Worm (Caenorhabditis elegans) whole organism, young adult: ENCODE measurements around the gene rbm-17.

Experiments
- B0019.2 ChIP-seq: fragments of 200-800 bp; sonication (Bioruptor generic); conservative IDR thresholded peaks from 2 replicates; pipeline ENCODE4 v1.3.6; 2022; ENCODE audit warnings: missing genetic modification reagents, missing genetic modification characterization, missing compliant biosample characterization
- D2030.7 ChIP-seq: fragments of 200-800 bp; sonication (Bioruptor generic); IDR thresholded peaks from 2 replicates; pipeline ENCODE4 v1.3.6; 2022; ENCODE audit warnings: missing genetic modification reagents, missing genetic modification characterization, missing compliant biosample characterization
- F10E7.11 ChIP-seq: sonication (generic microtip); optimal IDR thresholded peaks from 2 replicates; lab custom pipeline; 2017; ENCODE audit warnings: mild to moderate bottlenecking, missing genetic modification characterization, moderate library complexity, missing compliant biosample characterization
- F33H1.4 ChIP-seq: fragments of 200-800 bp; sonication (Bioruptor generic); IDR thresholded peaks from 2 replicates; pipeline ENCODE4 v1.3.6; 2022; ENCODE audit warnings: missing genetic modification reagents, missing genetic modification characterization, missing compliant biosample characterization
- F49E8.2 ChIP-seq: sonication (generic microtip); optimal IDR thresholded peaks from 3 replicates; lab custom pipeline; 2017; ENCODE audit warnings: missing genetic modification characterization, mild to moderate bottlenecking, missing compliant biosample characterization, antibody characterized with exemption, moderate library complexity; ENCODE audit not compliant: insufficient read depth
- F52B5.7 ChIP-seq: sonication (generic microtip); optimal IDR thresholded peaks from 2 replicates; lab custom pipeline; 2016; ENCODE audit warnings: mild to moderate bottlenecking, missing genetic modification characterization, missing compliant biosample characterization
- F57C9.4 ChIP-seq: sonication (generic microtip); optimal IDR thresholded peaks from 2 replicates; lab custom pipeline; 2017; ENCODE audit warnings: mild to moderate bottlenecking, missing genetic modification characterization, missing compliant biosample characterization
- K12H6.12 ChIP-seq: fragments of 200-800 bp; sonication (Bioruptor generic); optimal IDR thresholded peaks from 2 replicates; lab custom pipeline; 2018; ENCODE audit warnings: mild to moderate bottlenecking, missing genetic modification characterization, missing compliant biosample characterization
- Y56A3A.18 ChIP-seq: fragments of 200-800 bp; sonication (Bioruptor generic); IDR thresholded peaks from 2 replicates; pipeline ENCODE4 v1.3.6; 2022; ENCODE audit warnings: missing genetic modification reagents, missing genetic modification characterization, missing compliant biosample characterization
- aptf-3 ChIP-seq: fragments of 200-800 bp; sonication (Bioruptor generic); IDR thresholded peaks from 2 replicates; pipeline ENCODE4 v1.3.6; 2022; ENCODE audit warnings: missing genetic modification characterization, missing compliant biosample characterization
- atf-7 ChIP-seq: sonication (generic microtip); optimal IDR thresholded peaks from 2 replicates; lab custom pipeline; 2017; ENCODE audit warnings: mild to moderate bottlenecking, missing genetic modification characterization, missing compliant biosample characterization
- attf-3 ChIP-seq: fragments of 200-800 bp; sonication (Bioruptor generic); conservative IDR thresholded peaks from 2 replicates; pipeline ENCODE4 v1.3.6; 2022; ENCODE audit warnings: missing genetic modification reagents, missing genetic modification characterization, missing compliant biosample characterization
- attf-5 ChIP-seq: fragments of 200-800 bp; sonication (Bioruptor generic); optimal IDR thresholded peaks from 2 replicates; lab custom pipeline; 2018; ENCODE audit warnings: mild to moderate bottlenecking, missing genetic modification characterization, missing compliant biosample characterization
- cebp-1 ChIP-seq, 2 experiments: fragments of 200-800 bp in 1 of 2; sonication (Bioruptor generic) in 1 of 2; sonication (generic microtip) in 1 of 2; IDR thresholded peaks in 1 of 2; optimal IDR thresholded peaks in 1 of 2; 2 replicates each; pipeline versions ENCODE4 v1.3.6 to Lab custom; 2017 to 2022; ENCODE audit warnings: missing compliant biosample characterization in 2 of 2, missing genetic modification characterization in 2 of 2, mild to moderate bottlenecking in 1 of 2, missing genetic modification reagents in 1 of 2, moderate library complexity in 1 of 2
- ceh-100 ChIP-seq: fragments of 200-800 bp; sonication (Bioruptor generic); IDR thresholded peaks from 2 replicates; pipeline ENCODE4 v1.3.6; 2022; ENCODE audit warnings: missing genetic modification reagents, missing genetic modification characterization, missing compliant biosample characterization
- dox-1 ChIP-seq: fragments of 200-800 bp; sonication (Bioruptor generic); IDR thresholded peaks from 2 replicates; pipeline ENCODE4 v1.3.6; 2022; ENCODE audit warnings: missing genetic modification reagents, missing genetic modification characterization, missing compliant biosample characterization
- dpff-1 ChIP-seq: sonication (generic microtip); optimal IDR thresholded peaks from 2 replicates; lab custom pipeline; 2017; ENCODE audit warnings: mild to moderate bottlenecking, missing genetic modification characterization, missing compliant biosample characterization
- efl-1 ChIP-seq: fragments of 150-350 bp; optimal IDR thresholded peaks from 2 replicates; lab custom pipeline; 2014; ENCODE audit warnings: missing biosample characterization, missing genetic modification reagents, missing genetic modification characterization
- ekl-4 ChIP-seq: fragments of 200-800 bp; sonication (Bioruptor generic); IDR thresholded peaks from 2 replicates; pipeline ENCODE4 v1.3.6; 2022; ENCODE audit warnings: missing genetic modification reagents, missing genetic modification characterization, missing compliant biosample characterization
- ets-4 ChIP-seq: fragments of 200-800 bp; sonication (Bioruptor generic); optimal IDR thresholded peaks from 2 replicates; lab custom pipeline; 2018; ENCODE audit warnings: mild to moderate bottlenecking, missing genetic modification characterization, missing compliant biosample characterization
- fkh-3 ChIP-seq: sonication (generic microtip); optimal IDR thresholded peaks from 2 replicates; lab custom pipeline; 2016; ENCODE audit warnings: mild to moderate bottlenecking, missing genetic modification characterization, missing compliant biosample characterization
- hmg-1.2 ChIP-seq: fragments of 200-800 bp; sonication (Bioruptor generic); IDR thresholded peaks from 2 replicates; pipeline ENCODE4 v1.3.6; 2022; ENCODE audit warnings: missing genetic modification reagents, missing genetic modification characterization, missing compliant biosample characterization
- hrde-1 ChIP-seq: sonication (generic microtip); optimal IDR thresholded peaks from 2 replicates; lab custom pipeline; 2016; ENCODE audit warnings: missing genetic modification characterization, mild to moderate bottlenecking, missing compliant biosample characterization, moderate library complexity, missing genotype, missing genetic modification reagents, borderline replicate concordance
- let-607 ChIP-seq, 2 experiments: fragments of 200-800 bp in 1 of 2; sonication (Bioruptor generic) in 1 of 2; sonication (generic microtip) in 1 of 2; optimal IDR thresholded peaks; 2 replicates each; lab custom pipeline; 2016 to 2018; ENCODE audit warnings: mild to moderate bottlenecking in 2 of 2, missing compliant biosample characterization in 2 of 2, missing genetic modification characterization in 2 of 2, moderate library complexity in 2 of 2, missing genotype in 1 of 2
- lin-35 ChIP-seq, 3 experiments: fragments of 150-350 bp in 2 of 3; sonication (generic microtip) in 1 of 3; optimal IDR thresholded peaks; 2 replicates each; lab custom pipeline; 2014 to 2018; ENCODE audit warnings: missing biosample characterization in 3 of 3, missing genetic modification characterization in 3 of 3, missing genetic modification reagents in 3 of 3
- lin-54 ChIP-seq: fragments of 200-800 bp; sonication (Bioruptor generic); optimal IDR thresholded peaks from 2 replicates; lab custom pipeline; 2018; ENCODE audit warnings: mild to moderate bottlenecking, missing genetic modification characterization, missing compliant biosample characterization
- lir-1 ChIP-seq: fragments of 200-800 bp; sonication (Bioruptor generic); conservative IDR thresholded peaks from 2 replicates; pipeline ENCODE4 v1.3.6; 2022; ENCODE audit warnings: missing genetic modification reagents, missing genetic modification characterization, missing compliant biosample characterization
- lsl-1 ChIP-seq: fragments of 200-800 bp; sonication (Bioruptor generic); optimal IDR thresholded peaks from 2 replicates; lab custom pipeline; 2018; ENCODE audit warnings: mild to moderate bottlenecking, missing genetic modification characterization, moderate library complexity, missing compliant biosample characterization
- madf-8 ChIP-seq: fragments of 200-800 bp; sonication (Bioruptor generic); conservative IDR thresholded peaks from 2 replicates; pipeline ENCODE4 v1.3.6; 2022; ENCODE audit warnings: missing genetic modification reagents, missing genetic modification characterization, missing compliant biosample characterization
- mcd-1 ChIP-seq: fragments of 200-800 bp; sonication (Bioruptor generic); IDR thresholded peaks from 2 replicates; pipeline ENCODE4 v1.3.6; 2022; ENCODE audit warnings: missing genetic modification reagents, missing genetic modification characterization, missing compliant biosample characterization
- nfyb-1 ChIP-seq: fragments of 200-800 bp; sonication (Bioruptor generic); IDR thresholded peaks from 2 replicates; pipeline ENCODE4 v1.3.6; 2022; ENCODE audit warnings: missing genetic modification reagents, missing genetic modification characterization, missing compliant biosample characterization
- nhr-80 ChIP-seq: sonication (generic microtip); optimal IDR thresholded peaks from 2 replicates; lab custom pipeline; 2016; ENCODE audit warnings: missing genetic modification characterization, missing compliant biosample characterization
- pbrm-1 ChIP-seq: fragments of 200-800 bp; sonication (Bioruptor generic); IDR thresholded peaks from 2 replicates; pipeline ENCODE4 v1.3.6; 2022; ENCODE audit warnings: missing genetic modification reagents, missing genetic modification characterization, missing compliant biosample characterization
- pha-4 ChIP-seq: fragments of 150-350 bp; sonication (generic microtip); optimal IDR thresholded peaks from 2 replicates; lab custom pipeline; 2014; ENCODE audit warnings: missing biosample characterization, missing genetic modification reagents, missing genetic modification characterization
- rcor-1 ChIP-seq: fragments of 200-800 bp; sonication (Bioruptor generic); IDR thresholded peaks from 2 replicates; pipeline ENCODE4 v1.3.6; 2022; ENCODE audit warnings: missing genetic modification reagents, missing genetic modification characterization, missing compliant biosample characterization
- sea-2 ChIP-seq: fragments of 200-800 bp; sonication (Bioruptor generic); IDR thresholded peaks from 2 replicates; pipeline ENCODE4 v1.3.6; 2022; ENCODE audit warnings: missing genetic modification characterization, missing compliant biosample characterization
- snpc-4 ChIP-seq, 5 experiments: fragments of 150-350 bp in 1 of 5; sonication (generic microtip) in 4 of 5; optimal IDR thresholded peaks; 2 replicates each; lab custom pipeline; 2014 to 2018; ENCODE audit warnings: missing genetic modification characterization in 5 of 5, missing biosample characterization in 3 of 5, antibody characterized with exemption in 2 of 5, mild to moderate bottlenecking in 2 of 5, missing compliant biosample characterization in 2 of 5, missing genotype in 2 of 5, moderate library complexity in 2 of 5, missing genetic modification reagents in 1 of 5
- sptf-2 ChIP-seq: fragments of 200-800 bp; sonication (Bioruptor generic); optimal IDR thresholded peaks from 2 replicates; lab custom pipeline; 2018; ENCODE audit warnings: mild to moderate bottlenecking, missing genetic modification characterization, missing compliant biosample characterization
- tbp1 ChIP-seq: fragments of 200-800 bp; sonication (Bioruptor generic); optimal IDR thresholded peaks from 2 replicates; lab custom pipeline; 2018; ENCODE audit warnings: mild to moderate bottlenecking, missing genetic modification characterization, missing compliant biosample characterization
- tbx-9 ChIP-seq: sonication (generic microtip); optimal IDR thresholded peaks from 2 replicates; lab custom pipeline; 2016; ENCODE audit warnings: borderline replicate concordance, missing genetic modification characterization, inconsistent platforms, missing compliant biosample characterization
- unc-130 ChIP-seq: sonication (generic microtip); optimal IDR thresholded peaks from 2 replicates; lab custom pipeline; 2016; ENCODE audit warnings: missing genetic modification reagents, missing genetic modification characterization, missing compliant biosample characterization
- unc-62 ChIP-seq: fragments of 150-350 bp; optimal IDR thresholded peaks from 2 replicates; lab custom pipeline; 2014; ENCODE audit warnings: missing biosample characterization, missing genetic modification reagents, missing genetic modification characterization
- zim-3 ChIP-seq: sonication (generic microtip); optimal IDR thresholded peaks from 2 replicates; lab custom pipeline; 2017; ENCODE audit warnings: mild to moderate bottlenecking, missing genetic modification characterization, moderate library complexity, missing compliant biosample characterization
- ztf-25 ChIP-seq: fragments of 200-800 bp; sonication (Bioruptor generic); IDR thresholded peaks from 2 replicates; pipeline ENCODE4 v1.3.6; 2022; ENCODE audit warnings: missing genetic modification reagents, missing genetic modification characterization, missing compliant biosample characterization

The rbm-17 gene

ce11 chrIV:11635437-11636408 lies 2.4 kb upstream of the rbm-17 start, which contains the start of gene mars-1:
Gene mars-1 (minus strand): TSS chrIV:11635487.
- TF ChIP-seq F52B5.7 (no peak), F57C9.4 (tag; lab: Kevin White, UChicago) (no peak), let-607 (tag; optimal IDR thresholded peaks at IDR 0.05; lab: Kevin White, UChicago) (peak in 1 of 2 experiments; percentile 28), unc-62 (GFP tag; lab: Kevin White, UChicago) (no peak), atf-7 (tag; lab: Kevin White, UChicago) (no peak), lin-54 (GFP tag; lab: Kevin White, UChicago) (peak; percentile 41), nhr-80 (peak; percentile 44), pbrm-1 (GFP tag; lab: Robert Waterston, UW) (0 out of 2 replicates have a peak, but pooled peaks have one; percentile 24), snpc-4 (GFP tag; optimal IDR thresholded peaks at IDR 0.05; lab: Kevin White, UChicago) (no peak), snpc-4 (tag; optimal IDR thresholded peaks at IDR 0.05; lab: Kevin White, UChicago) (peak in 2 of 4 experiments; percentile 12 to 41), sptf-2 (GFP tag; lab: Kevin White, UChicago) (no peak), lsl-1 (GFP tag; lab: Kevin White, UChicago) (peak; percentile 43), ztf-25 (GFP tag; lab: Robert Waterston, UW) (no peak), madf-8 (GFP tag; lab: Robert Waterston, UW) (no peak), lin-35 (GFP tag; optimal IDR thresholded peaks at IDR 0.05; lab: Kevin White, UChicago) (peak in 1 of 3 experiments; percentile 23), mcd-1 (peak; percentile 88), K12H6.12 (tag; lab: Kevin White, UChicago) (peak; percentile 57), tbx-9 (tag; lab: Kevin White, UChicago) (no peak), fkh-3 (tag; lab: Kevin White, UChicago) (no peak), B0019.2 (GFP tag; lab: Robert Waterston, UW) (no peak), attf-5 (peak; percentile 54), sea-2 (GFP tag; lab: Robert Waterston, UW) (no peak), cebp-1 (GFP tag; IDR thresholded peaks at IDR 0.05; lab: Robert Waterston, UW) (peak; percentile 48; the same call in 1 of the 2 replicates), cebp-1 (tag; optimal IDR thresholded peaks at IDR 0.05; lab: Kevin White, UChicago) (peak; percentile 94), dpff-1 (tag; lab: Kevin White, UChicago) (no peak), ceh-100 (GFP tag; lab: Robert Waterston, UW) (peak; percentile 95), pha-4 (no peak), zim-3 (no peak), tbp1 (GFP tag; lab: Kevin White, UChicago) (peak; percentile 43), hrde-1 (tag; lab: Kevin White, UChicago) (no peak), lir-1 (no peak), ets-4 (GFP tag; lab: Kevin White, UChicago) (no peak), rcor-1 (GFP tag; lab: Robert Waterston, UW) (peak; percentile 22; the same call in 1 of the 2 replicates), F10E7.11 (no peak), hmg-1.2 (GFP tag; lab: Robert Waterston, UW) (peak; percentile 31; the same call in 1 of the 2 replicates), attf-3 (no peak), nfyb-1 (GFP tag; lab: Robert Waterston, UW) (0 out of 2 replicates have a peak, but pooled peaks have one; percentile 42), Y56A3A.18 (GFP tag; lab: Robert Waterston, UW) (no peak), F33H1.4 (0 out of 2 replicates have a peak, but pooled peaks have one; percentile 17), aptf-3 (GFP tag; lab: Robert Waterston, UW) (no peak), ekl-4 (GFP tag; lab: Robert Waterston, UW) (no peak), efl-1 (GFP tag; lab: Kevin White, UChicago) (peak; percentile 3), unc-130 (GFP tag; lab: Kevin White, UChicago) (peak; percentile 49), dox-1 (peak; percentile 36; the same call in 1 of the 2 replicates), D2030.7 (0 out of 2 replicates have a peak, but pooled peaks have one; percentile 19), F49E8.2 (tag; lab: Kevin White, UChicago) (no peak)
